Fruit fly (Drosophila melanogaster) whole organism, embryonic: ENCODE measurements around the gene CG4332.

Experiments used
- Ada2b ChIP-seq: fragments of 200-800 bp; sonication (Bioruptor generic); IDR thresholded peaks from 2 replicates; pipeline ENCODE4 v1.3.6; 2022; ENCODE audit warnings: missing biosample characterization, missing genetic modification characterization
- Awh ChIP-seq: fragments of 200-800 bp; sonication (Bioruptor generic); IDR thresholded peaks from 2 replicates; pipeline ENCODE4, ENCODE4 v1.3.6; 2022; ENCODE audit warnings: missing biosample characterization, missing genetic modification characterization
- Blimp-1 ChIP-seq: fragments of 200-800 bp; sonication (Bioruptor generic); optimal IDR thresholded peaks from 3 replicates; lab custom pipeline; 2018; ENCODE audit warnings: missing biosample characterization, missing genetic modification characterization, mild to moderate bottlenecking, moderate library complexity, missing genetic modification reagents
- CG11696 ChIP-seq: fragments of 200-800 bp; sonication (Bioruptor generic); IDR thresholded peaks from 2 replicates; pipeline ENCODE4 v1.3.6; 2022; ENCODE audit warnings: missing biosample characterization, missing genetic modification characterization
- CG15269 ChIP-seq: fragments of 200-800 bp; sonication (Bioruptor generic); optimal IDR thresholded peaks from 2 replicates; lab custom pipeline; 2018; ENCODE audit warnings: missing biosample characterization, mild to moderate bottlenecking, missing genetic modification characterization, moderate library complexity
- CG1602 ChIP-seq: fragments of 200-800 bp; sonication (Bioruptor generic); optimal IDR thresholded peaks from 3 replicates; lab custom pipeline; 2016; ENCODE audit warnings: missing biosample characterization, missing genetic modification characterization
- CG17359 ChIP-seq: fragments of 200-800 bp; sonication (Bioruptor generic); optimal IDR thresholded peaks from 3 replicates; lab custom pipeline; 2018; ENCODE audit warnings: missing biosample characterization, mild to moderate bottlenecking, missing genetic modification characterization, moderate library complexity
- CG18599 ChIP-seq: fragments of 200-800 bp; sonication (Bioruptor generic); optimal IDR thresholded peaks from 3 replicates; lab custom pipeline; 2017; ENCODE audit warnings: missing biosample characterization, missing genetic modification characterization, mild to moderate bottlenecking, moderate library complexity, missing genetic modification reagents
- CG2199 ChIP-seq: fragments of 200-800 bp; sonication (Bioruptor generic); IDR thresholded peaks from 3 replicates; pipeline ENCODE4 v1.3.6; 2022; ENCODE audit warnings: missing biosample characterization, missing genetic modification characterization
- CG2889 ChIP-seq: fragments of 200-800 bp; sonication (Bioruptor generic); IDR thresholded peaks from 3 replicates; pipeline ENCODE4 v1.3.6; 2022; ENCODE audit warnings: missing biosample characterization, missing genetic modification characterization
- CG32767 ChIP-seq: fragments of 200-800 bp; sonication (Bioruptor generic); IDR thresholded peaks from 2 replicates; pipeline ENCODE4 v1.3.6; 2022; ENCODE audit warnings: missing biosample characterization, missing genetic modification characterization
- CG33557 ChIP-seq: fragments of 200-800 bp; sonication (Bioruptor generic); optimal IDR thresholded peaks from 2 replicates; lab custom pipeline; 2019; ENCODE audit warnings: missing biosample characterization, mild to moderate bottlenecking, missing genetic modification characterization, moderate library complexity
- CG34224 ChIP-seq: fragments of 200-800 bp; sonication (Bioruptor generic); IDR thresholded peaks from 3 replicates; pipeline ENCODE4 v1.3.6; 2022; ENCODE audit warnings: missing biosample characterization, missing genetic modification characterization; ENCODE audit not compliant: partially characterized antibody
- CG3726 ChIP-seq: fragments of 200-800 bp; sonication (Bioruptor generic); IDR thresholded peaks from 3 replicates; pipeline ENCODE4, ENCODE4 v1.3.6; 2022; ENCODE audit warnings: missing biosample characterization, missing genetic modification characterization
- CG3995 ChIP-seq: fragments of 200-800 bp; sonication (Bioruptor generic); optimal IDR thresholded peaks from 3 replicates; lab custom pipeline; 2016; ENCODE audit warnings: missing biosample characterization, missing genetic modification characterization
- CG42726 ChIP-seq: fragments of 200-800 bp; sonication (Bioruptor generic); IDR thresholded peaks from 2 replicates; pipeline ENCODE4 v1.3.6; 2022; ENCODE audit warnings: missing biosample characterization, missing genetic modification characterization; ENCODE audit not compliant: partially characterized antibody
- CG4282 ChIP-seq: fragments of 200-800 bp; sonication (Bioruptor generic); optimal IDR thresholded peaks from 2 replicates; lab custom pipeline; 2016; ENCODE audit warnings: missing biosample characterization, missing genetic modification characterization
- CG4730 ChIP-seq: fragments of 200-800 bp; sonication (Bioruptor generic); IDR thresholded peaks from 2 replicates; pipeline ENCODE4 v1.3.6; 2022; ENCODE audit warnings: missing biosample characterization, missing genetic modification characterization
- CG6175 ChIP-seq: fragments of 200-800 bp; sonication (Bioruptor generic); IDR thresholded peaks from 3 replicates; pipeline ENCODE4 v1.3.6; 2022; ENCODE audit warnings: missing biosample characterization, missing genetic modification characterization
- CG6689 ChIP-seq: fragments of 200-800 bp; sonication (Bioruptor generic); IDR thresholded peaks from 2 replicates; pipeline ENCODE4 v1.3.6; 2022; ENCODE audit warnings: missing biosample characterization, missing genetic modification characterization
- CG7271 ChIP-seq: fragments of 200-800 bp; sonication (Bioruptor generic); optimal IDR thresholded peaks from 2 replicates; lab custom pipeline; 2018; ENCODE audit warnings: missing biosample characterization, mild to moderate bottlenecking, missing genetic modification characterization, moderate library complexity
- CG8359 ChIP-seq: fragments of 200-800 bp; sonication (Bioruptor generic); optimal IDR thresholded peaks from 2 replicates; lab custom pipeline; 2017; ENCODE audit warnings: missing biosample characterization, mild to moderate bottlenecking, missing genetic modification characterization, borderline replicate concordance
- CG8388 ChIP-seq: fragments of 200-800 bp; sonication (Bioruptor generic); optimal IDR thresholded peaks from 2 replicates; lab custom pipeline; 2019; ENCODE audit warnings: missing biosample characterization, mild to moderate bottlenecking, missing genetic modification characterization, moderate library complexity
- CG8765 ChIP-seq: fragments of 200-800 bp; sonication (Bioruptor generic); IDR thresholded peaks from 2 replicates; pipeline ENCODE4 v1.3.6; 2022; ENCODE audit warnings: missing biosample characterization, missing genetic modification characterization
- CG8924 ChIP-seq: fragments of 200-800 bp; optimal IDR thresholded peaks from 3 replicates; lab custom pipeline; 2019; ENCODE audit warnings: missing biosample characterization, mild to moderate bottlenecking, missing genetic modification characterization, moderate library complexity
- Deaf1 ChIP-seq: fragments of 200-800 bp; optimal IDR thresholded peaks from 3 replicates; lab custom pipeline; 2019; ENCODE audit warnings: missing biosample characterization, mild to moderate bottlenecking, missing genetic modification characterization, moderate library complexity
- Dek ChIP-seq: fragments of 200-800 bp; sonication (Bioruptor generic); optimal IDR thresholded peaks from 3 replicates; lab custom pipeline; 2019; ENCODE audit warnings: missing biosample characterization, mild to moderate bottlenecking, missing genetic modification characterization, moderate library complexity
- Dp ChIP-seq: fragments of 200-800 bp; sonication (Bioruptor generic); optimal IDR thresholded peaks from 2 replicates; lab custom pipeline; 2018; ENCODE audit warnings: missing biosample characterization, mild to moderate bottlenecking, missing genetic modification characterization, moderate library complexity
- ERR ChIP-seq: fragments of 200-800 bp; sonication (Bioruptor generic); optimal IDR thresholded peaks from 2 replicates; lab custom pipeline; 2016; ENCODE audit warnings: missing biosample characterization, missing genetic modification characterization
- Fer1 ChIP-seq: fragments of 200-800 bp; sonication (Bioruptor generic); optimal IDR thresholded peaks from 2 replicates; lab custom pipeline; 2017; ENCODE audit warnings: missing biosample characterization, mild to moderate bottlenecking, missing genetic modification characterization
- Fer3 ChIP-seq: fragments of 200-800 bp; sonication (Bioruptor generic); optimal IDR thresholded peaks from 2 replicates; lab custom pipeline; 2018; ENCODE audit warnings: missing biosample characterization, mild to moderate bottlenecking, missing genetic modification characterization, moderate library complexity
- MTF-1 ChIP-seq: fragments of 200-800 bp; sonication (Bioruptor generic); optimal IDR thresholded peaks from 2 replicates; lab custom pipeline; 2018; ENCODE audit warnings: missing biosample characterization, mild to moderate bottlenecking, missing genetic modification characterization, borderline replicate concordance
- Mrtf ChIP-seq: fragments of 200-800 bp; sonication (Bioruptor generic); IDR thresholded peaks from 3 replicates; pipeline ENCODE4 v1.3.6; 2022; ENCODE audit warnings: missing biosample characterization, missing genetic modification characterization
- NC2β ChIP-seq: fragments of 200-800 bp; sonication (Bioruptor generic); optimal IDR thresholded peaks from 2 replicates; lab custom pipeline; 2016; ENCODE audit warnings: missing biosample characterization, missing genetic modification characterization
- Neu2 ChIP-seq: fragments of 200-800 bp; sonication (Bioruptor generic); optimal IDR thresholded peaks from 3 replicates; lab custom pipeline; 2016; ENCODE audit warnings: missing biosample characterization, missing genetic modification characterization, borderline replicate concordance
- Sox102F ChIP-seq: fragments of 200-800 bp; sonication (Bioruptor generic); optimal IDR thresholded peaks from 2 replicates; lab custom pipeline; 2018; ENCODE audit warnings: missing biosample characterization, mild to moderate bottlenecking, missing genetic modification characterization, moderate library complexity
- Tbp ChIP-seq: fragments of >200 bp; optimal IDR thresholded peaks from 2 replicates; lab custom pipeline; 2018; ENCODE audit warnings: missing biosample characterization, missing genetic modification characterization
- Xbp1 ChIP-seq: fragments of 200-800 bp; sonication (Bioruptor generic); optimal IDR thresholded peaks from 3 replicates; lab custom pipeline; 2016; ENCODE audit warnings: missing biosample characterization, mild to moderate bottlenecking, missing genetic modification characterization
- ab ChIP-seq: fragments of 200-800 bp; sonication (Bioruptor generic); optimal IDR thresholded peaks from 2 replicates; lab custom pipeline; 2016; ENCODE audit warnings: missing biosample characterization, missing genetic modification characterization
- ato ChIP-seq: fragments of 200-800 bp; sonication (Bioruptor generic); IDR thresholded peaks from 2 replicates; pipeline ENCODE4 v1.3.6; 2022; ENCODE audit warnings: missing biosample characterization, missing genetic modification characterization; ENCODE audit not compliant: partially characterized antibody
- bab2 ChIP-seq: fragments of 200-800 bp; sonication (Bioruptor generic); optimal IDR thresholded peaks from 2 replicates; lab custom pipeline; 2016; ENCODE audit warnings: missing biosample characterization, missing genetic modification characterization
- cg ChIP-seq: fragments of 200-800 bp; sonication (Bioruptor generic); optimal IDR thresholded peaks from 3 replicates; lab custom pipeline; 2019; ENCODE audit warnings: missing biosample characterization, mild to moderate bottlenecking, missing genetic modification characterization, moderate library complexity
- gem ChIP-seq: fragments of 200-800 bp; sonication (Bioruptor generic); optimal IDR thresholded peaks from 2 replicates; lab custom pipeline; 2019; ENCODE audit warnings: missing biosample characterization, mild to moderate bottlenecking, missing genetic modification characterization, moderate library complexity
- lmd ChIP-seq: fragments of 200-800 bp; sonication (Bioruptor generic); IDR thresholded peaks from 2 replicates; pipeline ENCODE4 v1.3.6; 2022; ENCODE audit warnings: missing biosample characterization, missing genetic modification characterization
- pho ChIP-seq: fragments of 200-800 bp; sonication (Bioruptor generic); optimal IDR thresholded peaks from 2 replicates; lab custom pipeline; 2016; ENCODE audit warnings: missing biosample characterization, missing genetic modification characterization
- sim ChIP-seq: fragments of 200-800 bp; sonication (Bioruptor generic); IDR thresholded peaks from 2 replicates; pipeline ENCODE4 v1.3.6; 2022; ENCODE audit warnings: missing biosample characterization, missing genetic modification characterization
- sna ChIP-seq: fragments of 200-800 bp; sonication (Bioruptor generic); IDR thresholded peaks from 2 replicates; pipeline ENCODE4 v1.3.6; 2022; ENCODE audit warnings: missing biosample characterization, missing genetic modification characterization; ENCODE audit not compliant: partially characterized antibody
- trem ChIP-seq: fragments of 200-800 bp; optimal IDR thresholded peaks from 3 replicates; lab custom pipeline; 2019; ENCODE audit warnings: missing biosample characterization, mild to moderate bottlenecking, missing genetic modification characterization, moderate library complexity
- wdn ChIP-seq: fragments of 200-800 bp; sonication (Bioruptor generic); IDR thresholded peaks from 2 replicates; pipeline ENCODE4 v1.3.6; 2022; ENCODE audit warnings: missing biosample characterization, missing genetic modification characterization

Gene CG4332

DNA sequence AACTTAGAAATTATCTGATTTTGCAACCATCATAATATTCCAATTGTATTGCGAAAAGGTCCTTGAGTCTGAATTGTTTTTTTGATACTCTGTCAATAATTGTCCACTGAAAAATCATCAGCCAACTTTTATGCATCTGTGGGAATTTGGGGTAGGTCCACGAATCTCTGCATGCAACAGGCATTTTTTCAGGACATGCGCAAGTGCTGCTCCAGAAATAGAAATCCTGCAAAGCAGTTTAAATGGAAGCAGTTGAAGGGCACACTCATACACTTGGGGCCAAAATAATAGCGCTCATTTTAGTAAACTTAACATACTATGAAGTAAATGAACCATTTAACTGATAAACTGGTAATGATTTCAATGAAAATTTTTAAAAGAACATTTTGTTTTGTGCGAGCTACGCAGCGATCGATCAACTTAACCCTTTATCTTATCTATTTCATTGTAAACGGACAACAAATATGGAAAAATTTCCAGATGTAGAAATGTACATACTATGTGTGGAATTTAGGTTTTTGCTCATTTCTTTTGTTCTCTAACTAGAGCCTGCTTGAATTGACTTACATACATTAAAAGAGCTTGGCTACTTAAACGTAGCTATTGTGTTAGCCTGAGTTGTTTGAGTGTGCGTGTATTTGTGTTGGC lies 24.5 kb upstream of the CG4332 start (continued):
- no peak for TF ChIP-seq Mrtf (GFP tag; lab: Robert Waterston, UW)
- no peak for TF ChIP-seq CG2889 (GFP tag; lab: Robert Waterston, UW)
- TF ChIP-seq CG4282 (GFP tag; lab: Kevin White, UChicago) = no peak
- TF ChIP-seq pho = no peak
- no peak for TF ChIP-seq MTF-1 (GFP tag; lab: Kevin White, UChicago)
- peak; percentile 66 for TF ChIP-seq CG17359
- peak; percentile 50; the same call in 1 of the 2 replicates for TF ChIP-seq CG32767
- TF ChIP-seq CG1602 (GFP tag; lab: Kevin White, UChicago) = peak; percentile 73
- peak; percentile 47 for TF ChIP-seq NC2β (GFP tag; lab: Kevin White, UChicago)
- peak; percentile 63 for TF ChIP-seq Sox102F (GFP tag; lab: Kevin White, UChicago)
- no peak for TF ChIP-seq sna (GFP tag; lab: Robert Waterston, UW)
- TF ChIP-seq CG2199 (GFP tag; lab: Robert Waterston, UW) = no peak
- TF ChIP-seq CG8359 (GFP tag; lab: Kevin White, UChicago) = peak; percentile 36
- TF ChIP-seq CG8765 (GFP tag; lab: Robert Waterston, UW) = no peak
- no peak for TF ChIP-seq CG7271 (tag; lab: Kevin White, UChicago)
- peak; percentile 54 for TF ChIP-seq Dek (tag; lab: Kevin White, UChicago)
- TF ChIP-seq CG3995 (GFP tag; lab: Kevin White, UChicago) = no peak
- TF ChIP-seq ab (GFP tag; lab: Kevin White, UChicago) = peak; percentile 29
- no peak for TF ChIP-seq cg (GFP tag; lab: Kevin White, UChicago)
- TF ChIP-seq Blimp-1 (GFP tag; lab: Kevin White, UChicago) = peak; percentile 55
- peak; percentile 34 for TF ChIP-seq Deaf1 (tag; lab: Kevin White, UChicago)
- TF ChIP-seq CG33557 = peak; percentile 70
- peak; percentile 42; the same call in 1 of the 2 replicates for TF ChIP-seq Ada2b (GFP tag; lab: Robert Waterston, UW)
- TF ChIP-seq CG8924 (tag; lab: Kevin White, UChicago) = peak; percentile 84
- TF ChIP-seq Xbp1 = peak; percentile 69
- no peak for TF ChIP-seq Tbp
- TF ChIP-seq trem (tag; lab: Kevin White, UChicago) = peak; percentile 61
- no peak for TF ChIP-seq CG34224
- no peak for TF ChIP-seq CG42726
- TF ChIP-seq Neu2 (GFP tag; lab: Kevin White, UChicago) = no peak
- no peak for TF ChIP-seq CG4730 (GFP tag; lab: Robert Waterston, UW)
- TF ChIP-seq CG6175 (GFP tag; lab: Robert Waterston, UW) = no peak
- peak; percentile 91; the same call in 1 of the 2 replicates for TF ChIP-seq CG11696 (GFP tag; lab: Robert Waterston, UW)
- peak; percentile 58 for TF ChIP-seq Fer3 (tag; lab: Kevin White, UChicago)
- peak; percentile 79 for TF ChIP-seq CG15269 (tag; lab: Kevin White, UChicago)
- TF ChIP-seq Fer1 = peak; percentile 83
- peak; percentile 52 for TF ChIP-seq bab2
- TF ChIP-seq sim = peak; percentile 34; the same call in 1 of the 2 replicates
- TF ChIP-seq ato (GFP tag; lab: Robert Waterston, UW) = no peak
- peak; percentile 63 for TF ChIP-seq lmd (GFP tag; lab: Robert Waterston, UW)
- no peak for TF ChIP-seq CG3726 (GFP tag; lab: Robert Waterston, UW)
- no peak for TF ChIP-seq Dp (GFP tag; lab: Kevin White, UChicago)
- TF ChIP-seq CG18599 (GFP tag; lab: Kevin White, UChicago) = peak; percentile 77
- TF ChIP-seq wdn (GFP tag; lab: Robert Waterston, UW) = no peak
- TF ChIP-seq CG6689 (GFP tag; lab: Robert Waterston, UW) = peak; percentile 62
- peak; percentile 84 for TF ChIP-seq gem
- peak; percentile 29 for TF ChIP-seq ERR (GFP tag; lab: Kevin White, UChicago)
- TF ChIP-seq CG8388 = peak; percentile 73
- TF ChIP-seq Awh = no peak
